Fruit fly (Drosophila melanogaster): Measurements from ENCODE around the gene bond.

DNA sequence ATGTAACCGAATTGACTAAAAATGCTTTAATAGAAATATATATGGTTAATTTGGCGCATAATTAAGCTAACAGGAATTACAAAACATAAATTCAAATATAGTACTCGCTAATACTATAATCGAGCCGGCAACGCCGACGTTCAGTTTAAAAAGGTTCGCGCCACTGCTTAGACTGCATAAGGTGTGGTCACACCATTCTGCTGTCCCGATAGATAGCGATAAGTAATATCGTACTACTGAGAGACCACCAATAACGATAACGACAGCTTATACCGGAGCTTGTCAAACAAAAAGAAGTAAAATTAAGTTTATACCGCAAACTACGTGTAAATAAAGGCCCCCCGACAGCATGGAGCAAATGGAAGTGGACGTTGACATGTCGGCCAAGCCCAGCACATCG, 30.1 kb downstream of the bond start, which contains the start of gene CSN6:
- TF ChIP-seq CG9705 (GFP tag; optimal IDR thresholded peaks at IDR 0.05) (no peak), psq (GFP tag; optimal IDR thresholded peaks at IDR 0.05) (no peak), sage (GFP tag; optimal IDR thresholded peaks at IDR 0.05) (no peak), h (GFP tag; optimal IDR thresholded peaks at IDR 0.05) (no peak), woc (GFP tag; optimal IDR thresholded peaks at IDR 0.05) (no peak), ey (GFP tag; optimal IDR thresholded peaks at IDR 0.05) (no peak), Dfd (GFP tag; optimal IDR thresholded peaks at IDR 0.05) (no peak), usp (GFP tag; optimal IDR thresholded peaks at IDR 0.05) (no peak), brk (GFP tag; optimal IDR thresholded peaks at IDR 0.05) (no peak)
